Worm (Caenorhabditis elegans) whole organism, late embryonic: ENCODE results near the gene nlp-41.

Experiments
- ceh-19 ChIP-seq: fragments of 200-800 bp; sonication (Bioruptor generic); optimal IDR thresholded peaks from 2 replicates; lab custom pipeline; 2018; ENCODE audit warnings: mild to moderate bottlenecking, missing genetic modification characterization, missing compliant biosample characterization
- lin-11 ChIP-seq: fragments of 200-800 bp; sonication (Bioruptor generic); optimal IDR thresholded peaks from 2 replicates; lab custom pipeline; 2018; ENCODE audit warnings: mild to moderate bottlenecking, missing genetic modification characterization, missing compliant biosample characterization
- pat-9 ChIP-seq: fragments of 200-800 bp; sonication (Bioruptor generic); optimal IDR thresholded peaks from 2 replicates; lab custom pipeline; 2018; ENCODE audit warnings: mild to moderate bottlenecking, missing genetic modification characterization, moderate library complexity, missing compliant biosample characterization

ce11 chrII:14525013-14525412 is 25.7 kb upstream of the nlp-41 start, which contains the start of gene F57C2.4:
- TF ChIP-seq lin-11 (tag; lab: Kevin White, UChicago) (no peak), ceh-19 (GFP tag; lab: Kevin White, UChicago) (no peak), pat-9 (tag; lab: Kevin White, UChicago) (no peak)
